Fruit fly (Drosophila melanogaster): ENCODE measurements around the gene CG10565.

Gene CG10565

DNA sequence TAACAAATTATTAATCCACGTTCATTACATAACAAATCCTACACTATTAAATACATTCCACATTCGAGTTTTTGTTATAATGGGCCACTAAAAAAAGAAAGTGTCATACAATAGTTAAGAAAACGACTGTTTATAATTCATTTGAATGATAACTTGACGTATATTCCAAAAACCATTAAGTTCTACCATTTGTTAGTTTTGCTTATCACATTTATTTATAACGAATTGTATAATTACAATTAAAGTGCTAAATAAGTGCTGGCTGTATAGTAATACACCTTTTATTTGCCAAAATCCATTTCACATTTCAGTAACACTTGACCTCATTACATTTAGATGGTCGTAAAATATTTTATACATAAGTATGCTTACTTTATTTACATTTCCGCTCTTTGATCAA lies at the start of gene CG10565:
Gene CG10565 (minus strand): TSS at position 101 of the 400 bp plus-strand sequence.
- TF ChIP-seq noc (tag; optimal IDR thresholded peaks at IDR 0.05) = no peak

DNA sequence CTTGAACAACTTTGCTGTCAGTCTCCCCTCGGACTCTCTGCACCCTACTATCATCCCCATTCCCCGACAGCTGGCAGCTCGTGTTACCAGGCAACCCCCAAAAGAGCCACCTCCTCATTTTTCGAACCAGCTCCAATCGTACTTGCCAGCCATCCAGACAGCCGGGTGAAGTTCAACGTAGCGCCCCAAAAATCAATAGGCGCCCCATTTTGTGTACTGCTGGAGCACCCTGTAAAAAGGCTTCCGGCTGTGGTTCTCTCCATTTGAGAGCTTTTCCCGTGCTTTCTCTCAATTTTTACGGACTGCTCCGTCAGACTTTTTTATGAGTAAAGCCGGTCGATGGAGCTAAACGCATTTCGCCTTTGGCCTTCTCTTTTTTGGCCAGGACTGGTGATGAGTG lies 49.5 kb upstream of the CG10565 start:
- TF ChIP-seq noc (tag; optimal IDR thresholded peaks at IDR 0.05) = no peak

DNA sequence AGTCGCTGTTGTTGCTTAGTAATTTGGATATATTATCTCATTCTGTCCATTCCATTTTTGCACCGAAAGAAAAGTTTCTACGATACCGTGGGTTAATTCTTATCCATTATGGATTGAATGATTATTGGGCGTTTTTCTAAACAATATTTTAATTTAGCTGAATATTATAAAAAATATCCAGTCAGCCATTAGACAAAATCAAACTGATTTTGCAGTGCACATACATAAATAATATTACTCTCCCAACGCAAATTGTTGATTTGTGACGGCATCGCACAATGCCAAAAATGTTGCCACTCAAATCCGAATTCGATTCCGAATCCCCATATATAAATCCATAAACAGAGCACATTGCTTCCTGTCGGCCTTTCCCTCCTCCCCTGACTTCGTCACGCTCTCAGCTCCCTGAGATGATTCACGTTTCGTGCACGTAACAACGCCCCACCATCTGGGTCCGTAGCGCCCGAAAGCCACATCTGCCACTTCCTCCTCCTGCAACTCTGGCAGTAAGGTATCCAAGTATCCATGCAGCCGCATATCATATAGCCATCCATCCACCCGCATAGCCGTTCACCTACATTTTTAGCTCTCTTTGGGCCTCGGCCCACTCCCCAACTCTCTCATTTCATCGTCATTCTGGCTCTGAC lies 40.9 kb upstream of the CG10565 start:
- peak; percentile 71 for TF ChIP-seq noc (tag; optimal IDR thresholded peaks at IDR 0.05)

DNA sequence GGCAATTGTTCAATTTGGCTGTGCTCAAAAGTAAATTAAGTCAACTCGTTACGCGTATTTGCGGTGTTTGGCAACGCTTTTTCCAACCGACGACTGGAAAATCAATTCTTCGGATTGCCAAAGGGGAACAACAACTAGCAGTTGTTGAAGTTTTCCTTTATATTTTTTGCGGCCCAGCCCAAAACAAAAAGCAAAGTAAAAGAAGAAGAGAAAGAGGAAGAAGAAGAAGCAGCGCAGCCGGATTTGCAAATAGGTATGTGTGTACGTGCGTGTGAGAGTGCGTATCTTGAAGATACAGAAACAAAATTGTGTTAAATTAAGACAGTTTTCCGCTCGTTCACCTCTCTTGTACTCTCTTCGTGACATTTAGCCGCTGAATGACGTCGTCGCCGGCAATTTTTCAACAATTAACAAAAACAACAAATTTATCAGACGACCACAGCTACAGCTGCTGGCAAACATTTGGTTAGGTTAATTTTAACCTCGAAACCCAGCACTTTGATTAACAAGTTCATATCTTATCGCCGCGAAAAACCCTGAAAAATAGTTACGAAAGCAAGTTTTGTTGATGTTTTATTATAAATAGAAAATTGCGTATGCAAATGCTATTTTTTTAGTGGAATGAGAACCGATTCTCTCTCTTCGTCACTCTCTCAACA lies 40.3 kb upstream of the CG10565 start:
- TF ChIP-seq noc (tag; optimal IDR thresholded peaks at IDR 0.05) = no peak

DNA sequence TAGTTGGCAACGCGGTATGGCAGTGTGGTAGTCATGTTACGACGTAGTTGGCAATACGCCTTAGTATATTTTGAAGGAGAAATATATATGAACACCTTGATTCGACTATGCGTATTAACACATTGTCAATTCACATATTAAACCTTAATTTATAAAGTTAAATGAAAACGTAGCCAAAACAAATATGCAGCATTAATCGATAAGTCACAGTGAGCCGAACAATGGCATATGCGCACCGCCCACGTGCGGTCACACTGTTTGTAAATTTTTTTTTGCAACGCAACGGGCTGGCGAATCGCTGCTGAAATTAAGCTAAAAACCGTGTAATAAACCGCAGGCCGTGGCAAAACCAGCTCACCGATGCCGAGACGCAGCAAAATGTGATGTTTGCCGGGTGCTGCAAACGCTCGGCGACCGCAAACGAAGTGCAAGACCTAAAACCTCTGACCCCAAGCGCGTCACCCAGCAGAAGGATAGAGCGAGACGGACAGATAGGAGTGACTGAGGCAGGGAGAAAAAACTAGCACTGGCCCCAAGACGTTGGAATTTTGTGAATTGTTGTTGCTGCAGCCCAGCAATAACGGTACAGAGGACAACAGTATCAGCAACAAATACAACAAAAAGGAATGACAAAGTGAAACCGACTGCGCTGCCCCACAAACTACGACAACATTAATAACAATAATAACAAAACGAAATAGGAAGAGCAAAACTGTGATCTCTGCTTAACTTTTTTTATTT lies 39.5 kb upstream of the CG10565 start:
- peak; percentile 17 for TF ChIP-seq noc (tag; optimal IDR thresholded peaks at IDR 0.05)

DNA sequence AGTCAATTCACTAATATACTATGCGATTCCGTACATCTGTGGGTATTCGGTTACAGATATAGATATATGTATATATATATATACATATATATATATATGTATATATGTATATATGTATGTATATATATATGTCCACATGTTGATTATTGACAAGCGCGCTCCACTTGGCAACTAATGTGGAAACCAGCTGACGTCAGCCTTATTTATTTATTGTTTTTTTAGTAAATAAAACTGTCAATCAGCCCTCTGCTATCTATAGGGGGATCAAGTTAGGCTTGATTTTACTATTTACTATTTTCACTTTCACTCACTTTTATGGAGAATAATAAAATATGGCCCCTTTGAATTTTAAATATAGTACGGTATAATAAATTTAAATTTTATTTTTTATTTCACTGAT lies 38.8 kb upstream of the CG10565 start:
- TF ChIP-seq noc (tag; optimal IDR thresholded peaks at IDR 0.05) = no peak

DNA sequence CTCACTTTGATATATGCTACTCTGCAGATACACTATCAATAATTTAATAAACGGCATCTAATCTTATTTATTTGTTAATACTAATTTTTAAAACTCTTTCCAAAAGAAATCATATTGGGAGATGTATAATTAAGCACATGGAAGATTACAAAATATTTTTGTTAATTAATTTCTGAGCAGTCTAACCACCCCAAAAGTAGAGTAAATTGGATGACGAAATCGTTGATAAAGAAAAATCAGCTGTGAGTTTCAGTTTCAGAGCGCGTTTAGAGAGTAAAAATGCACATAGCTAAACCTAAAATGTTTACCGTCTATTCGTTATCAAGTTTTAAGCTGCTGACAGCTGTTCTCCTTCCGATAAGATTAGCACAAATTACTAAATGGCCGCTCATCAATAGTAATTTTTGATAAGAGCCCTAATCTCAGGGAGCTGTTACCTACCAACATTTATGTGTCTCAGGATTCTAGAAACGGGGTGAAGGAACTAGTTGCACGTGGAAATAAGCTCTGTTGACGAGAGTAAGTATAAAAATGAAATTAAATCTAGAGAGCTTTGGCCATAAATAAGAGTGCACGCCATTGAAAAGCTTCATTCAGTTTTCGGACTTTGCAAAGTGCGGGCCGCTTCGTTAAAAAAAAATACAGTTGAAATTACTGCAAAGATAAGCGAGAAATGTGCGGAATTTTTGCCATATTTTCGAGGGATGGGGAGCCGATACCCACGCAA lies 36.5 kb upstream of the CG10565 start, which contains the start of the genes chb and AsnS:
Gene chb (plus strand): TSS at position 327 of the 727 bp plus-strand sequence.
Gene AsnS (plus strand): TSS at position 592 of the 727 bp plus-strand sequence.
- peak; percentile 95 for TF ChIP-seq noc (tag; optimal IDR thresholded peaks at IDR 0.05)

DNA sequence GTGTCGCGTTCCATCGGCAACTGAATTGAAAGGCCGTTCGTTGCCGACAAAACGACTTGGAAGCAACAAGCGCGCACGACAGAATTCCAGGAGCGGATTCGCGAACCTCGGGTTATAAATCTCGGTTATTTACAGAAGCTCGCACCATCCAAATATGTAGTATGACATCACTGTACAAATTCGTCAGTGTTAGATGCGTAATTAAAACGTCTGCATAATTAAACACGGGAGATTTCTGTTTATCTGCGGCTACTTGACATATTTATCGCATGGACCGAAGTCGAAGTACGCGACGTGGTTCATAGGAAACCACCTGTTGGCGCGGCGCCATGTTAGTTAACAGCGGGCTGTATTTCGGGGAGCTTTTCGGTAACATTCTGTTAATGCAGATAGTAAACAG lies 35.8 kb upstream of the CG10565 start, which contains the start of gene Ac78C:
Gene Ac78C (minus strand): TSS at position 26 of the 400 bp plus-strand sequence.
- TF ChIP-seq noc (tag; optimal IDR thresholded peaks at IDR 0.05) = peak; percentile 93

DNA sequence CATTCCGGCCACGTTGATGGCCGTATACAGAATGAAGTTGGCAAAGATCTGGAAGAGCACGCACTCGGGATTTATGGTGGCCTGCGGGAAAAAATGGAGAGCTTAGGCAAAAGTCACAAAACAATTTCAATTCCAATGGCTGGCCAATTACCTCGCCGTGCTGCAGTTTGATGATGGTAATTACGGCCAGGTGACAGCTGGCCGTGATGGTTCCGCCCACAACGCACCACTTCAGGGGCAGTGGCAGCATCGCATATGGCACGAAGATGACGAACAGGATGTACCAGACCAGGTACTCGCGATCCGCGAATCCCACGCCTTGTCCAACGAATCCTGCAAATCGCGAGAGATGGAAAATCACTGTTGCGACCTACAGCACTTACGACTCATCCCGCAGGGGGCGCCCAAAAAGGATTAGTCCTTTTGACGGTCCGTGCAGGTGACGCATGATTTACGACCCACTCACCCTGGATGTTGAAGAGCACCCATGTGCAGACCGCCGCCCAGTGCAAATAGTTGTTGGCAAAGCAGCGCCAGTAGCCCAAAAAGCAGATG lies 9.8 kb upstream of the CG10565 start:
- no peak for TF ChIP-seq noc (tag; optimal IDR thresholded peaks at IDR 0.05)

DNA sequence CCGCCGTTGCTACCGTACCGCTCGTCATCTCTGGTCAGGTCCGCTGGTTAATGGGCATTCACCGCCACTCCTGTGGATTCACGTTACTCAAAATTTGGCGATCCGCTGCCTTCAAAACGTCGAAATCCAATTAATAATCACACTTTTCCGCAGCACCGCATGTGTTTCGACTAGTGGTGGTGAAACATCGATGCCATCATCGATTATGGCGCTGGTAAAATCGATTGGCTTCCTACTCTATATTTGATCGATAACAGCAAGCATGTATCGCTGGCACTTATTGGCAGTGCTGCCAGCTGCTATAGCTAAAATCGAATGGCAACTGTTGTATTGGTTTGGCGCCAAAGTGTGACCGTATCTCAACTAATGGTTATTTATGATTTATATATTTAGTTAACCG lies 303 bp downstream of the CG10565 start:
- TF ChIP-seq noc (tag; optimal IDR thresholded peaks at IDR 0.05) = no peak

DNA sequence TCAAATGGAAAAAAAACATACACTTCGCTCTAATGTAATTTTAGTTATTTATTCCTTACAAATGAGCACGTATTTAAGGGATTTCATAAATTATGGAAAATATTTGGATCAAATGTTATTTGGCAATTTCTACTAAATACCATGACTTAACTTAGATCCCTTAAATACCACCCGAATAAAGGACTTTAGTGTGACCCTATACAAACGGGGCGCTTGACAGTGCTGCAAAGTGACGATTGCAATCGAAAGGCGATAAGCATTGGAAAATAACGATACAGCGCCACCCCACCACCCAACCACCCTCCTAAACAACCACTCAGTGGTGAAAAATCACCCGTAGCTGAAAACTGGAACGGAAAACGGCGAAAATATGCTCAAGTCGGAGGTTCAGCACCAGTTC lies 4.7 kb downstream of the CG10565 start, which contains the start of gene ICA69:
Gene ICA69 (plus strand): TSS at position 20 of the 400 bp plus-strand sequence.
- no peak for TF ChIP-seq noc (tag; optimal IDR thresholded peaks at IDR 0.05)

DNA sequence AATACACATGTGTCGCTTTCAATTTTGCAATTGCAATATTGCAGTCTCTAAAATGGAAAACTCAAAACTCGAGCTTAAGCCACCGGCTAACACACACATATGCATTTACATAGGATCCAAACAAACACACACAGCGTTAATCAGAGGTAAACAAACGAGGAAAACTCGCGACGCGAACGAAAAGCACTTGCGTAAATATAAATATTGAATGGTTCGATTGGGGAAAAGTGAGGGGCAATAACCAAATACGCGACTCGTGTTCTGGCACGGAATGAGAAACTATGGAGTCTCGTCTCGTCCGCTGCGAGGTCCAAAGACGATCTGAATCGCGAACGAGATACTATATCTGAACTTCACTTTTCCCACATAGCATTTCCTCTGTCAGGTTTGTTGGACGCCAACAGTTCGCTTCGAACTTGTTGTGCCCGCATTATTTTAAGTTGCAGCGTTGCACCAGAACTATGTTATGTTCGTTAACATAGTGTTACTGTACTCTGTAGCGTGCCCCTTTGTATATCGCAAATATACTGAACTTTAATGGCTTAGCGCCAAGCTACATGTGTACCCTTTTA lies 5.2 kb downstream of the CG10565 start, which contains the start of gene ko:
Gene ko (minus strand): TSS at position 321 of the 572 bp plus-strand sequence.
- no peak for TF ChIP-seq noc (tag; optimal IDR thresholded peaks at IDR 0.05)

DNA sequence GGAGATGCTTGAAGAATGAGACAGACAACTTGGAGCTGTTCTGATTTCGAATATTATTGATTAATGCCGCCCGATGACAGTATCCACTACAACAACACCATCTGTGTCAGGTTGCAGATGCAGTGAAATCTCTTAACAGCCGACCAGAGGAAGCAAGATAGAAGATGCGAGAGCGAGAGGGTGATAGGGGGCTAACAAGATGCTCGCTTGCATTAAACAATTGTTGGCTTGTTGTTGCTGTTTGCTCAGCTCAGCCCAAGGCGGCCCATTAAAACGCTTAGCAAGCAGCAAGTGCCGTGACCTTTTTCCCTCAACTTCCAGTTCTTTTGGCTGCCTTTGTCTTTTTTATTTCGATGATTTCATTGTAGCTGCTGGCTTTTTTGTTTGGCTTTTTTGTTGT lies 6.5 kb downstream of the CG10565 start:
- TF ChIP-seq noc (tag; optimal IDR thresholded peaks at IDR 0.05) = no peak

DNA sequence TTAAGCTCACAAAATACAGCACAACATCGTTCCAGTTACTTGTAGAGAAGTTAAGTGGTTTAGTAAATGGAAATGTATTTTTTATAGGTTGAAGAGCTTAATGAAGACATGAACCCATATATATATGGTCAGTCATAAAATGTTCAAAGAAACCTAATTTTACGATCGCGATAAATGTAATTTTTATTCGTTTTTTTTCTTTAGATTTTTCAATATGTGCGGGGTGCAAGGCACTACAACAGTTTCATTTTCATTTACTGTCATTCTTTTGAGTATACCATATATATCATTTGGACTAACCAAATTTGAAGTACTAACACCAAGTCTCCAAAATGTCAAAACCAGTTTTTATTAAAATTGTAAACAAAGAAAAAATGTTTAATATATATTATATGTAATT lies 12.7 kb downstream of the CG10565 start, which contains the start of gene CG33284:
Gene CG33284 (plus strand): TSS at position 301 of the 400 bp plus-strand sequence.
- TF ChIP-seq noc (tag; optimal IDR thresholded peaks at IDR 0.05) = no peak

DNA sequence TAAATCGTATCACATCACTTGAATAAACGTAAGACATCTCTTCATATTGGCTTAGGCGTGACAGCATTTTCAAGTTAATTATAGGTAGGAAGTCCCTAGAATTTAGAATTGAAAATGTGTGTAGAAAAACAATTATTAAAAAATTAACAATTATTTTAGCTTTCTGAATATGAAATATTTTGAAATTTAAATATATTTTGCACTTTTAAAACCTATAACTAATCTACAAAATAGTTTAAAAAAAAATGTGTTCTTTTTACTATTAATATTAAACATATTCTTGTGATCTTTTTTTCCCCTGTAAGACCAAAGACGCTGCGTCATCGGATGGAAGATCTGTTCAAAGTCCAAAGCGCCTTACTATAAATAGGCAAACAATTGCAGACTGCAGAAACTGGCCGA lies 13.6 kb downstream of the CG10565 start:
- no peak for TF ChIP-seq noc (tag; optimal IDR thresholded peaks at IDR 0.05)

Data from whole organism, larva.